Worm (Caenorhabditis elegans) whole organism, late embryonic: ENCODE data around the gene nhr-71.

Experiments used
- ceh-22 ChIP-seq: sonication (generic microtip); optimal IDR thresholded peaks from 2 replicates; lab custom pipeline; 2017; ENCODE audit warnings: missing biosample characterization, missing genetic modification characterization
- ceh-6 ChIP-seq: fragments of 200-800 bp; sonication (Bioruptor generic); optimal IDR thresholded peaks from 2 replicates; lab custom pipeline; 2018; ENCODE audit warnings: mild to moderate bottlenecking, missing genetic modification characterization, missing compliant biosample characterization
- elt-2 ChIP-seq: sonication (generic microtip); optimal IDR thresholded peaks from 2 replicates; lab custom pipeline; 2016; ENCODE audit warnings: missing genetic modification reagents, missing genetic modification characterization, missing compliant biosample characterization
- fkh-10 ChIP-seq: fragments of 150-350 bp; optimal IDR thresholded peaks from 2 replicates; lab custom pipeline; 2014; ENCODE audit warnings: missing biosample characterization, missing genetic modification reagents, missing genetic modification characterization
- mec-3 ChIP-seq: sonication (generic microtip); optimal IDR thresholded peaks from 2 replicates; lab custom pipeline; 2016; ENCODE audit warnings: borderline replicate concordance, missing genetic modification characterization, missing compliant biosample characterization
- nhr-11 ChIP-seq: fragments of 150-350 bp; optimal IDR thresholded peaks from 2 replicates; lab custom pipeline; 2014; ENCODE audit warnings: missing biosample characterization, missing genetic modification characterization
- npax-4 ChIP-seq: sonication (generic microtip); optimal IDR thresholded peaks from 2 replicates; lab custom pipeline; 2016; ENCODE audit warnings: missing genetic modification characterization, missing compliant biosample characterization
- ref-2 ChIP-seq: sonication (generic microtip); optimal IDR thresholded peaks from 2 replicates; lab custom pipeline; 2016; ENCODE audit warnings: missing genetic modification characterization, missing compliant biosample characterization

DNA sequence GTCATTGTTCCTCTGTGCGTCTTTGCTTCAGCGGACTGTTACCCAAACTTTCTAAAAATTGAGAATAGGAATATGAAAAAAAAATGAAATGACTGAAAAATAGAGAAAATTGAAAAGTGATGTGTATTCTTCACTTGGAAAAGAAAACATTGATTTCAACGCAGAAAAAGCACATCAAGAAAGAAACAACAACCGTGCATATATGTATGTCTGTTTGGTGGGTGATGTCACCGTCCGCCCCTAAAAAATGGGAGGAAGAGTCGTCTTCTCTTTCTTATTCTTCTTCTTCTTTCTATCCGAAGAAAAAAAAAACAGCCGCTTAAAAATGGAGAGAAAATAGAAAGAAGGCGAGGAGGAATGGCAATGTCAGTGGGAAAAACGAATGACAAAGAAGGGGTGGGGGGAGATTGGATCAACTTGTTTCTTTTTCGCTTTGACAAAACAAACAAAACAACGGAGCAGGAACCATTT is 23.4 kb downstream of the nhr-71 start, which contains the start of gene nkb-3:
- TF ChIP-seq fkh-10 (GFP tag; lab: Kevin White, UChicago) (no peak), ref-2 (tag; lab: Kevin White, UChicago) (no peak), mec-3 (tag; lab: Kevin White, UChicago) (no peak), ceh-6 (GFP tag; lab: Kevin White, UChicago) (no peak), npax-4 (tag; lab: Kevin White, UChicago) (no peak), nhr-11 (tag; lab: Kevin White, UChicago) (no peak), ceh-22 (tag; lab: Kevin White, UChicago) (no peak), elt-2 (tag; lab: Kevin White, UChicago) (no peak)
